Worm (Caenorhabditis elegans): ENCODE data around the gene gfi-3.
A peak's percentile ranks its signal among the peaks of the same experiment; 100 is the strongest.

The gfi-3 gene

DNA sequence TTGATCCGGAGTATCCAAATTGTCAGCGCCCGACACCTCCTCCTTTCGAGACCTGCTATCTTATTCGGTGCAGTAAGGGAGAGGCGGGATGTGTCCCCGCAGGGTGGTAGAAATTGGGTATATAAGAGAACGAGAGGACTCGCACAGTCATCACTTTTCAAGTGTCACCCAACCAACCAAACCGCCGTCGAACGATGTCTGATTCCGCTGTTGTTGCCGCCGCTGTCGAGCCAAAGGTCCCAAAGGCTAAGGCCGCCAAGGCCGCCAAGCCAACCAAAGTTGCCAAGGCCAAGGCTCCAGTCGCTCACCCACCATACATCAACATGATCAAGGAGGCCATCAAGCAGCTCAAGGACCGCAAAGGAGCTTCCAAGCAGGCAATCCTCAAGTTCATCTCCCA lies 9.6 kb downstream of the gfi-3 start, which contains the start of gene his-24 (continued):
- TF ChIP-seq set-16 (GFP tag; IDR thresholded peaks at IDR 0.05) (no peak), nhr-6 (tag; optimal IDR thresholded peaks at IDR 0.05) (peak; percentile 85), lir-3 (tag; optimal IDR thresholded peaks at IDR 0.05) (no peak), attf-4 (tag; optimal IDR thresholded peaks at IDR 0.05) (no peak), ZK546.5 (tag; optimal IDR thresholded peaks at IDR 0.05) (no peak), mxl-2 (GFP tag; conservative IDR thresholded peaks at IDR 0.05) (0 out of 2 replicates have a peak, but pooled peaks have one; percentile 40), ceh-44 (GFP tag; IDR thresholded peaks at IDR 0.05) (no peak), sdz-12 (GFP tag; optimal IDR thresholded peaks at IDR 0.05) (no peak), nhr-237 (tag; optimal IDR thresholded peaks at IDR 0.05) (no peak), nhr-48 (tag; optimal IDR thresholded peaks at IDR 0.05) (peak; percentile 8), ces-1 (GFP tag; optimal IDR thresholded peaks at IDR 0.05) (no peak), saeg-2 (GFP tag; IDR thresholded peaks at IDR 0.05) (no peak), snpc-1.2 (GFP tag; IDR thresholded peaks at IDR 0.05) (no peak), ceh-82 (tag; optimal IDR thresholded peaks at IDR 0.05) (no peak), aha-1 (tag) (peak; percentile 99), mdt-29 (GFP tag; IDR thresholded peaks at IDR 0.05) (no peak), F10B5.3 (tag; optimal IDR thresholded peaks at IDR 0.05) (no peak), ceh-20 (GFP tag; IDR thresholded peaks at IDR 0.05) (no peak; the same call in none of the 2 replicates), Y5F2A.4 (GFP tag; optimal IDR thresholded peaks at IDR 0.05) (no peak), D1046.2 (GFP tag; IDR thresholded peaks at IDR 0.05) (0 out of 2 replicates have a peak, but pooled peaks have one; percentile 53), skn-1 (tag; optimal IDR thresholded peaks at IDR 0.05) (no peak), F44E2.7 (GFP tag; IDR thresholded peaks at IDR 0.05) (no peak), fos-1 (tag; optimal IDR thresholded peaks at IDR 0.05) (no peak), nhr-42 (GFP tag; IDR thresholded peaks at IDR 0.05) (peak; percentile 59; the same call in 1 of the 2 replicates), unc-62 (GFP tag; optimal IDR thresholded peaks at IDR 0.05 in 1 of 2) (no peak), unc-62 (tag; optimal IDR thresholded peaks at IDR 0.05) (no peak), mxl-3 (GFP tag; optimal IDR thresholded peaks at IDR 0.05) (peak; percentile 56), cey-2 (tag; optimal IDR thresholded peaks at IDR 0.05; ENCODE audit: borderline replicate concordance, insufficient read depth) (no peak), daf-8 (GFP tag; IDR thresholded peaks at IDR 0.05) (no peak)

DNA sequence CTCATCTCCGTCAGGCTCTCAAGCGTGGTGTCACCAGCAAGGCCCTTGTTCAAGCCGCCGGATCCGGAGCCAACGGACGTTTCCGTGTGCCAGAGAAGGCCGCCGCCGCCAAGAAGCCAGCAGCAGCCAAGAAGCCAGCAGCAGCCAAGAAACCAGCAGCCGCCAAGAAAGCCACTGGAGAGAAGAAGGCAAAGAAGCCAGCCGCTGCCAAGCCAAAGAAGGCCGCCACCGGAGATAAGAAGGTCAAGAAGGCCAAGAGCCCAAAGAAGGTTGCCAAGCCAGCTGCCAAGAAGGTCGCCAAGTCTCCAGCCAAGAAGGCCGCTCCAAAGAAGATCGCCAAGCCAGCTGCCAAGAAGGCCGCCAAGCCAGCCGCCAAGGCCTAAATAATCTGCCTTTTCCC lies 10.1 kb downstream of the gfi-3 start:
- no peak for TF ChIP-seq unc-130 (GFP tag; optimal IDR thresholded peaks at IDR 0.05)
- TF ChIP-seq zag-1 (tag; optimal IDR thresholded peaks at IDR 0.05), result no peak
- TF ChIP-seq lin-39 (tag; optimal IDR thresholded peaks at IDR 0.05), result no peak
- TF ChIP-seq snpc-4 (tag; optimal IDR thresholded peaks at IDR 0.05), result no peak
- TF ChIP-seq hmg-1.1 (GFP tag; IDR thresholded peaks at IDR 0.05), result no peak
- TF ChIP-seq nhr-41 (GFP tag; IDR thresholded peaks at IDR 0.05), result no peak
- no peak for TF ChIP-seq fos-1 (tag; optimal IDR thresholded peaks at IDR 0.05)
- 0 out of 4 replicates have a peak, but pooled peaks of 1 of the 2 experiments have one; percentile 21 for TF ChIP-seq madf-5 (GFP tag; IDR thresholded peaks at IDR 0.05)
- peak; percentile 55; the same call in 1 of the 2 replicates for TF ChIP-seq egl-43 (GFP tag; IDR thresholded peaks at IDR 0.05)
- TF ChIP-seq aha-1 (tag), result no peak
- TF ChIP-seq daf-8 (GFP tag; IDR thresholded peaks at IDR 0.05), result no peak
- peak; percentile 96 for TF ChIP-seq set-16 (GFP tag; IDR thresholded peaks at IDR 0.05)
- TF ChIP-seq mes-2 (tag; optimal IDR thresholded peaks at IDR 0.05; ENCODE audit: poor library complexity, severe bottlenecking), result no peak
- no peak for TF ChIP-seq nhr-237 (tag; optimal IDR thresholded peaks at IDR 0.05)
- no peak for TF ChIP-seq ces-1 (GFP tag; optimal IDR thresholded peaks at IDR 0.05)
- no peak for TF ChIP-seq mxl-2 (GFP tag; conservative IDR thresholded peaks at IDR 0.05)
- no peak for TF ChIP-seq unc-39 (tag; optimal IDR thresholded peaks at IDR 0.05)
- no peak for TF ChIP-seq zip-2 (tag; optimal IDR thresholded peaks at IDR 0.05)
- TF ChIP-seq skn-1 (tag; optimal IDR thresholded peaks at IDR 0.05), result no peak
- no peak for TF ChIP-seq dpl-1 (GFP tag; optimal IDR thresholded peaks at IDR 0.05)
- TF ChIP-seq dmd-8 (GFP tag; IDR thresholded peaks at IDR 0.05), result no peak
- TF ChIP-seq aly-2 (tag; optimal IDR thresholded peaks at IDR 0.05), result no peak

Measured in whole organism, L4 larva.